Worm (Caenorhabditis elegans): ENCODE measurements around the gene luc-7L3.

The luc-7L3 gene

DNA sequence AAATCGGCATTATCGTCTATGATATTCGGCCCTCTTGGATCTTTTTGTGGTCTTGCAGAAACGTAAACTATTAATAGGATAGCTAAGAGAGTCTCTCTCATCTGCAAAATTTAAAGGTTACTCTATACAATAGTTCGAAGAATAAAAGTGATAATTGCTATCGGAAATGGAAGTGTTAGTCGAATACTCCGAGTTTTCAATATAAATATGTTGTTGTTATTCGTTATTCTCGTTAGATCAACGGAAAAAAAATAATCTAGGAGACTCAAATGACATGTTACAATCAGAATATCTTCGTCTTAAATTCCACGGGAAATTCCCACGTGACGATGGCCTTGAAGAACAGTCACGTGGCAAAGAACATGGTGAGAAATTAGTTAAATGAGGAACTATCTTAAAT is 42.6 kb downstream of the luc-7L3 start, which contains the start of gene tre-5:
TSS of gene tre-5 (minus strand) at position 101 of the 400 bp plus-strand sequence.
- TF ChIP-seq pha-2 (tag; optimal IDR thresholded peaks at IDR 0.05): no peak
- TF ChIP-seq ceh-18 (tag; optimal IDR thresholded peaks at IDR 0.05): no peak
- no peak for TF ChIP-seq rnt-1 (tag; optimal IDR thresholded peaks at IDR 0.05)
- TF ChIP-seq hlh-30 (tag; optimal IDR thresholded peaks at IDR 0.05; ENCODE audit: insufficient read depth): peak; percentile 25
- no peak for TF ChIP-seq ttx-3 (tag; optimal IDR thresholded peaks at IDR 0.05)
- TF ChIP-seq elt-2 (tag; optimal IDR thresholded peaks at IDR 0.05): no peak

DNA sequence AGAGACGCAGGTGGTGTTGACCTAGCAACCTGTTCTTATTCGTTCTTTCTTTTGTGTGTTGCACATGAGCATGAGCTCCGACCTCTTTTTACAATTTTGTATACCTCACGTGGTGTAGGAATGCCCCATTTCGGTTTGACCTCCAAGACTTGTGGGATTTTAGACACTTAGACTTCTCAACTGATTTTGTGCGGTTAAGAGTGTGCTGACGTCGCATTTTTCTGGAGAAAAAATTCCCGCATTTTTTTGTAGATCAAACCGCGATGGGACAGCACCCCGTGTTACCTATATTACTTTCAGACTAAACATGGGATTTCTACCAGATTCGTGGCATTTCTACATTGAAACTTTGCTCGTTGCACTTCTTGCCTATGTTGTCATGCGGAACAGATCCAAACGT is 46.5 kb downstream of the luc-7L3 start, which contains the start of gene sptl-1:
TSS of gene sptl-1 (plus strand) at position 301 of the 400 bp plus-strand sequence.
- TF ChIP-seq unc-42 (tag; optimal IDR thresholded peaks at IDR 0.05) (no peak), K02D7.2 (tag; optimal IDR thresholded peaks at IDR 0.05) (no peak), C08G9.2 (tag; optimal IDR thresholded peaks at IDR 0.05) (no peak), lin-11 (tag; optimal IDR thresholded peaks at IDR 0.05) (no peak), ceh-9 (tag; optimal IDR thresholded peaks at IDR 0.05) (no peak), ztf-16 (tag; optimal IDR thresholded peaks at IDR 0.05) (no peak), mec-3 (tag; optimal IDR thresholded peaks at IDR 0.05; ENCODE audit: borderline replicate concordance) (no peak), ceh-30 (tag; optimal IDR thresholded peaks at IDR 0.05) (no peak), nhr-232 (tag; optimal IDR thresholded peaks at IDR 0.05) (no peak), zip-5 (tag; optimal IDR thresholded peaks at IDR 0.05) (no peak), sdc-2 (tag; optimal IDR thresholded peaks at IDR 0.05) (no peak)

DNA sequence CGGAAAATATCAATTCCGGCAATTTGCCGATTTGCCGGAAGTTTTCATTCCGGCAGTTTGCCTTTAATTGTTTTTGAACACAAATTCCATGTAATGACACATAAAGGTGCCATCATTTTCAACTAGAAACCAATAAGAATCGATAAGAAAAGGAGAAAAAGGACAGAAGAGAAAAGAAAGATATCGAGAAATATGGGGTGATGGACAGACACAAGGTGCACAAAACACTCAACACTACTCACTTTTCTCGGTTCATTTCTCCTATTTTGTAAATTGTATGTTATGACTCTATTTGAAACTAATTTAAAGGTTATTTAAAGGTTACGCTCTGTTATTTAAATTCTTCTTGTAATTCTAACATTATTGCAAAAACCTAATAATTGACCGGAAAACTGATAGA is 47.0 kb downstream of the luc-7L3 start:
- TF ChIP-seq elt-2 (tag; optimal IDR thresholded peaks at IDR 0.05): peak; percentile 4
- TF ChIP-seq madf-2 (tag; optimal IDR thresholded peaks at IDR 0.05): no peak
- no peak for TF ChIP-seq hlh-8 (tag; optimal IDR thresholded peaks at IDR 0.05)

DNA sequence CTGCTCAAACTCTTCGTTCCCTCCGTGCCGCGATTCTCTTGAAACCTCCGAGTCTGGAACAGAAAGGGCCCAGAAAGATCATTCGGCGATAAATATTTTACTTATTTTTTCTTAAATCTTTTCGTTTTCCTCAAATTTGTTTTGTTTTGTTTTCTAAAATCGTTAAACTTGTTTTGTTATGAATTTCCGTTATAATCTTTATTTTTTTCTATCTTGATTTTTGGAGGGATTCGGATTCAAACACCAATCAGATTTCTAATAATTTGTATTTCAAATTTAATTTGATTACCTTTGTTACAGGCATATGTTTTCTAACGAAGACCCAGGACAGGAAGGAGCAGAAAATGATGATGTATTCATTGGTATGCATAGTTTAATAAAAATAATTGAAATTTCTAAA is 50.5 kb downstream of the luc-7L3 start, which contains the start of gene C23H3.5:
TSS of gene C23H3.5 (plus strand) at position 301 of the 400 bp plus-strand sequence.
- TF ChIP-seq ztf-16 (tag; optimal IDR thresholded peaks at IDR 0.05) (no peak), mec-3 (tag; optimal IDR thresholded peaks at IDR 0.05; ENCODE audit: borderline replicate concordance) (no peak), pha-2 (tag; optimal IDR thresholded peaks at IDR 0.05) (no peak), K02D7.2 (tag; optimal IDR thresholded peaks at IDR 0.05) (no peak), unc-3 (GFP tag; conservative IDR thresholded peaks at IDR 0.05) (no peak), unc-3 (tag; optimal IDR thresholded peaks at IDR 0.05) (no peak), gmeb-2 (tag; optimal IDR thresholded peaks at IDR 0.05) (no peak), ceh-31 (tag; optimal IDR thresholded peaks at IDR 0.05) (no peak), ceh-19 (GFP tag; optimal IDR thresholded peaks at IDR 0.05) (no peak), sox-4 (tag; optimal IDR thresholded peaks at IDR 0.05) (no peak), ceh-24 (tag; optimal IDR thresholded peaks at IDR 0.05) (no peak), ttx-3 (tag; optimal IDR thresholded peaks at IDR 0.05) (no peak), sox-2 (GFP tag; IDR thresholded peaks at IDR 0.05) (no peak), fax-1 (tag; optimal IDR thresholded peaks at IDR 0.05) (no peak), che-1 (tag; optimal IDR thresholded peaks at IDR 0.05) (no peak), nhr-11 (tag; optimal IDR thresholded peaks at IDR 0.05) (no peak), ceh-30 (tag; optimal IDR thresholded peaks at IDR 0.05) (no peak), pros-1 (tag; optimal IDR thresholded peaks at IDR 0.05) (no peak)

DNA sequence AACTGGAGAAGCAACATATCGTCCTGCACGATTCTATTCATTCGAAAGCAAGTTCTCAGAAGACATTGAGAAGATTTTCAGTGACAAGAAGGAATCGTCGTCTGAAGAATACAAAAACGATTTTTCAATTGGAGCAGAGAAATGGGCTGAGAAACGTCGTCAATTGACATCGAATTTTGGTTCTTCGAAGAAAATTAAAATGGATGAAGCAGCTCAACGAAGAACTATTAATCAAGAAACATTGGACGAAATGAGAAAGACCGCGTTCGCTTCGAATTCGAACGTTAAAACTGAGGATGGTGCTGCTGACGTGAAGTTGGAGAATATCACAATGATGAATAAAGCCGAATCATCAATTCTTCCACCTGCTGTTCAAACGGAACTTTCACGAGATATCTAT is 51.7 kb downstream of the luc-7L3 start, which contains the start of gene rpt-4:
TSS of gene rpt-4 (minus strand) at position 101 of the 400 bp plus-strand sequence.
- TF ChIP-seq ceh-45 (GFP tag; IDR thresholded peaks at IDR 0.05) (no peak), gmeb-2 (tag; optimal IDR thresholded peaks at IDR 0.05) (no peak), tbx-7 (tag; optimal IDR thresholded peaks at IDR 0.05) (no peak), dve-1 (tag; optimal IDR thresholded peaks at IDR 0.05) (no peak), npax-4 (tag; optimal IDR thresholded peaks at IDR 0.05) (no peak), unc-86 (tag; optimal IDR thresholded peaks at IDR 0.05) (no peak)

All from whole organism, late embryonic.